Worm (Caenorhabditis elegans): ENCODE measurements around the gene mics-1.

- TF ChIP-seq ama-1 (optimal IDR thresholded peaks at IDR 0.05) (no peak), hnd-1 (tag; optimal IDR thresholded peaks at IDR 0.05) (no peak), tbx-37 (GFP tag; conservative IDR thresholded peaks at IDR 0.05) (no peak), aly-1 (tag; optimal IDR thresholded peaks at IDR 0.05) (no peak), hmbx-1 (tag; optimal IDR thresholded peaks at IDR 0.05) (no peak), scrt-1 (GFP tag; IDR thresholded peaks at IDR 0.05) (no peak), hmg-4 (GFP tag; optimal IDR thresholded peaks at IDR 0.05) (no peak), ceh-36 (tag; optimal IDR thresholded peaks at IDR 0.05) (no peak), flt-1 (GFP tag; IDR thresholded peaks at IDR 0.05) (no peak), tbx-11 (GFP tag; IDR thresholded peaks at IDR 0.05) (no peak), B0310.2 (tag; optimal IDR thresholded peaks at IDR 0.05) (no peak)
These were observed 5.5 kb downstream of the mics-1 start, which contains the start of gene del-6 for ce11 chrV:10572614-10573013.

Data from whole organism, early embryonic.